Fruit fly (Drosophila melanogaster): ENCODE measurements around the gene CG5895.

Gene CG5895

dm6 chr3L:16024276-16025019 lies 10.8 kb upstream of the CG5895 start (continued):
- peak; percentile 16 for TF ChIP-seq CG11762 (GFP tag; optimal IDR thresholded peaks at IDR 0.05; ENCODE audit: insufficient read depth)
- no peak for TF ChIP-seq CG6854 (GFP tag; optimal IDR thresholded peaks at IDR 0.05)
- peak; percentile 31 for TF ChIP-seq CG11902 (GFP tag; optimal IDR thresholded peaks at IDR 0.05)
- TF ChIP-seq Ets96B (tag; optimal IDR thresholded peaks at IDR 0.05): peak; percentile 60
- no peak for TF ChIP-seq CG1621 (tag; optimal IDR thresholded peaks at IDR 0.05)
- peak; percentile 35 for TF ChIP-seq CG4318 (GFP tag; optimal IDR thresholded peaks at IDR 0.05)
- TF ChIP-seq salr (GFP tag; optimal IDR thresholded peaks at IDR 0.05): peak; percentile 1 to 60
- no peak for TF ChIP-seq Hr38 (GFP tag; optimal IDR thresholded peaks at IDR 0.05)
- peak; percentile 50 for TF ChIP-seq fd59A (GFP tag; optimal IDR thresholded peaks at IDR 0.05)
- TF ChIP-seq eg (GFP tag; IDR thresholded peaks at IDR 0.05): no peak
- TF ChIP-seq CG10669 (GFP tag; optimal IDR thresholded peaks at IDR 0.05): peak; percentile 58
- TF ChIP-seq CG10631 (GFP tag; optimal IDR thresholded peaks at IDR 0.05): peak; percentile 54
- peak; percentile 69 for TF ChIP-seq Sox102F (GFP tag; optimal IDR thresholded peaks at IDR 0.05)
- peak; percentile 70 for TF ChIP-seq Eip75B (GFP tag; optimal IDR thresholded peaks at IDR 0.05)
- TF ChIP-seq lz (GFP tag; optimal IDR thresholded peaks at IDR 0.05): peak; percentile 74
- peak; percentile 41 for TF ChIP-seq Sox15 (GFP tag; optimal IDR thresholded peaks at IDR 0.05)
- TF ChIP-seq Sox14 (GFP tag; optimal IDR thresholded peaks at IDR 0.05): peak; percentile 62
- peak; percentile 33 for TF ChIP-seq dsx (GFP tag; optimal IDR thresholded peaks at IDR 0.05; ENCODE audit: poor library complexity, severe bottlenecking)
- peak; percentile 37; the same call in 2 of the 3 replicates for TF ChIP-seq CG8119 (GFP tag; IDR thresholded peaks at IDR 0.05)
- peak; percentile 94 for TF ChIP-seq Eip78C (GFP tag)
- TF ChIP-seq CG15336 (GFP tag; IDR thresholded peaks at IDR 0.05): no peak; the same call in none of the 2 replicates
- peak; percentile 42 for TF ChIP-seq Ets21C (GFP tag; optimal IDR thresholded peaks at IDR 0.05)
- no peak for TF ChIP-seq fd85E (GFP tag; optimal IDR thresholded peaks at IDR 0.05)
- peak; percentile 63 for TF ChIP-seq Smox (GFP tag; optimal IDR thresholded peaks at IDR 0.05)
- peak; percentile 27 to 63 for TF ChIP-seq ss (GFP tag; optimal IDR thresholded peaks at IDR 0.05)

- TF ChIP-seq Lpt (GFP tag; optimal IDR thresholded peaks at IDR 0.05): no peak
- peak; percentile 13 for TF ChIP-seq esn (GFP tag; optimal IDR thresholded peaks at IDR 0.05)
- peak; percentile 32 for TF ChIP-seq svp (GFP tag)
Observed at dm6 chr3L:16025020-16025680, 10.1 kb upstream of the CG5895 start.

DNA sequence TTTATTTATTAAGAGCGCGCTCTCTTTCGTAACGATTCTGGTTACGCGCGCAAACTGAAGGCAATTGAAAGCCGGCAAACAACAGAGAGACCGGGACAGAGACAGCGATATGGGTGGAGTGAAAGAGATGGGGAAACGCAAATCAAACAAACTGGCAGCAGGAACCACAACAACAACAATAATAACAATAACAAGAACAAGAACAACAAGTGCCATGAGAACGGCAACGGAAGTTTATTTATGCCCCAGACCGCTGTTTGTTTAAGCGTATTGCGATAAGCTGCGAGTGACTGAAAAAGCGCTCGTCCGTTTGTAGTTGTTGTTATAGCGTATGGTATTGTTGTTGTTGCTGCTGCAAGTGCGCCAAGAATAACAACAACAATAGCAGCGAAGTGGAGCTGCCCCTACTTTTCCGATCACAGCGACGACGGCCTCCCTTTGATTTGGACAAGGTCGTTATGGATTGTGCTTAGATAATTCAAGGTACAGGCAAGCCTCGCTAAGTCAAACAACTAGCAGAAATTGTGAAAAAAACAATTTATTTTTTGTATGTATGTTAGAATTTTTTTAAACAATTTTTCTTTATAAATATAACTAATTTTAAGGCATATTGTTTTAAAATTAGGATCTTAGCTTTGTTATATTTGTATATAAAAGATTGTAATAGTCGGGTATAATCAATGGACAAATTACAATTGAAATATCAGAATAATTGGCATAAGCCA lies 9.1 kb upstream of the CG5895 start:
- TF ChIP-seq Gug (GFP tag; IDR thresholded peaks at IDR 0.05) (no peak), vri (GFP tag; optimal IDR thresholded peaks at IDR 0.05) (peak; percentile 13), Eip75B (GFP tag; optimal IDR thresholded peaks at IDR 0.05) (peak; percentile 12), CG6854 (GFP tag; optimal IDR thresholded peaks at IDR 0.05) (peak; percentile 97), Met (GFP tag; optimal IDR thresholded peaks at IDR 0.05) (peak; percentile 15), CG31627 (GFP tag; optimal IDR thresholded peaks at IDR 0.05) (no peak), CG15336 (GFP tag; IDR thresholded peaks at IDR 0.05) (no peak), CG32006 (GFP tag; optimal IDR thresholded peaks at IDR 0.05) (peak; percentile 9), svp (GFP tag) (peak; percentile 29), CG7368 (GFP tag; optimal IDR thresholded peaks at IDR 0.05) (peak; percentile 39), CG10631 (GFP tag; optimal IDR thresholded peaks at IDR 0.05) (peak; percentile 28), ss (GFP tag; optimal IDR thresholded peaks at IDR 0.05) (peak; percentile 41 to 62), spab (GFP tag; optimal IDR thresholded peaks at IDR 0.05) (no peak), CG8119 (GFP tag; IDR thresholded peaks at IDR 0.05) (no peak), CG11294 (GFP tag; IDR thresholded peaks at IDR 0.05) (no peak), Smox (GFP tag; optimal IDR thresholded peaks at IDR 0.05) (no peak), eg (GFP tag; IDR thresholded peaks at IDR 0.05) (0 out of 3 replicates have a peak, but pooled peaks have one; percentile 30), dac (GFP tag; optimal IDR thresholded peaks at IDR 0.05) (no peak), CG11762 (GFP tag; optimal IDR thresholded peaks at IDR 0.05; ENCODE audit: insufficient read depth) (peak; percentile 28), topi (GFP tag; optimal IDR thresholded peaks at IDR 0.05) (no peak), fkh (GFP tag; optimal IDR thresholded peaks at IDR 0.05) (peak; percentile 99), Eip93F (GFP tag; optimal IDR thresholded peaks at IDR 0.05) (no peak), salr (GFP tag; optimal IDR thresholded peaks at IDR 0.05) (peak in 1 of 2 experiments; percentile 33), CG16779 (tag; optimal IDR thresholded peaks at IDR 0.05) (peak; percentile 58), CG8319 (GFP tag; optimal IDR thresholded peaks at IDR 0.05) (no peak), pdm3 (GFP tag; optimal IDR thresholded peaks at IDR 0.05) (peak; percentile 27)
